Worm (Caenorhabditis elegans) whole organism, early embryonic: ENCODE data around the gene dmd-3.

Experiments used
- B0310.2 ChIP-seq: sonication (generic microtip); optimal IDR thresholded peaks from 2 replicates; lab custom pipeline; 2016; ENCODE audit warnings: mild to moderate bottlenecking, missing genetic modification characterization, missing compliant biosample characterization
- F13C5.2 ChIP-seq: sonication (generic microtip); optimal IDR thresholded peaks from 2 replicates; lab custom pipeline; 2017; ENCODE audit warnings: mild to moderate bottlenecking, missing genetic modification characterization, inconsistent platforms, missing compliant biosample characterization
- ama-1 ChIP-seq: fragments of 150-350 bp; optimal IDR thresholded peaks from 2 replicates; lab custom pipeline; 2014
- ceh-13 ChIP-seq: fragments of 200-800 bp; sonication (Bioruptor generic); optimal IDR thresholded peaks from 2 replicates; lab custom pipeline; 2018; ENCODE audit warnings: mild to moderate bottlenecking, missing genetic modification characterization, missing compliant biosample characterization
- ceh-36 ChIP-seq: sonication (generic microtip); optimal IDR thresholded peaks from 2 replicates; lab custom pipeline; 2016; ENCODE audit warnings: missing genetic modification characterization, inconsistent platforms, missing compliant biosample characterization
- flt-1 ChIP-seq: fragments of 200-800 bp; sonication (Bioruptor generic); IDR thresholded peaks from 2 replicates; pipeline ENCODE4 v1.3.6; 2022; ENCODE audit warnings: missing genetic modification characterization, missing compliant biosample characterization
- hmbx-1 ChIP-seq: sonication (generic microtip); optimal IDR thresholded peaks from 2 replicates; lab custom pipeline; 2016; ENCODE audit warnings: mild to moderate bottlenecking, missing genetic modification characterization, missing compliant biosample characterization
- hmg-4 ChIP-seq: fragments of 200-800 bp; sonication (Bioruptor generic); optimal IDR thresholded peaks from 2 replicates; lab custom pipeline; 2018; ENCODE audit warnings: mild to moderate bottlenecking, missing genetic modification characterization, missing compliant biosample characterization
- hnd-1 ChIP-seq: sonication (generic microtip); optimal IDR thresholded peaks from 2 replicates; lab custom pipeline; 2016; ENCODE audit warnings: missing genetic modification characterization, missing compliant biosample characterization
- pes-1 ChIP-seq: fragments of 200-800 bp; sonication (Bioruptor generic); IDR thresholded peaks from 2 replicates; pipeline ENCODE4 v1.3.6; 2022; ENCODE audit warnings: missing genetic modification reagents, missing genetic modification characterization, missing compliant biosample characterization
- scrt-1 ChIP-seq: fragments of 200-800 bp; sonication (Bioruptor generic); IDR thresholded peaks from 2 replicates; pipeline ENCODE4 v1.3.6; 2022; ENCODE audit warnings: missing genetic modification characterization, missing compliant biosample characterization
- sea-1 ChIP-seq: fragments of 200-800 bp; sonication (Bioruptor generic); conservative IDR thresholded peaks from 2 replicates; pipeline ENCODE4 v1.3.6; 2022; ENCODE audit warnings: missing genetic modification characterization, missing compliant biosample characterization
- tbx-37 ChIP-seq: fragments of 200-800 bp; sonication (Bioruptor generic); conservative IDR thresholded peaks from 2 replicates; pipeline ENCODE4 v1.3.6; 2022; ENCODE audit warnings: missing genetic modification reagents, missing genetic modification characterization, missing compliant biosample characterization
- tra-4 ChIP-seq: sonication (generic microtip); optimal IDR thresholded peaks from 2 replicates; lab custom pipeline; 2017; ENCODE audit warnings: missing genetic modification characterization, missing compliant biosample characterization

DNA sequence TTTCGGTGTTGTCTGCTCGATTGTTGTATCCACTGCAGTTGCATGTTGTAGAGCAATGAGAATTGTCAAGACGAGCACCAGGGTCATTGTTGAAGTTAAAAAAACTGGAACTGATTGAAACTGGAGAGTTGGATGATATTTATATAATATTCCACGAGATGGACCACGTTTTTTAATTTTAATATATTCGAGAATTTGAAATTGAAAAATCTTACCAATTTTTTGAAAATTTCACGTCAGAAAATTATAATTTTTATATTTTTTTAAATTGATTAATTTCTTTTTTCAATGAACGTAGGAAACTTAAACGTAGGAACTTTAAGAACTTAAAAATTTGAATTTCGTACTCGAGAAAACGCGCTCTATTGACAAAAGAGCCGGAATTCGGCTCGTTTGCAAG lies 22.5 kb downstream of the dmd-3 start, which contains the start of gene Y43F8C.5:
- TF ChIP-seq sea-1 (GFP tag; lab: Robert Waterston, UW) (no peak), hmbx-1 (tag; lab: Kevin White, UChicago) (no peak), ama-1 (lab: Kevin White, UChicago) (no peak), tbx-37 (no peak), B0310.2 (tag; lab: Kevin White, UChicago) (no peak), hnd-1 (no peak), flt-1 (GFP tag; lab: Robert Waterston, UW) (no peak), tra-4 (tag; lab: Kevin White, UChicago) (no peak), hmg-4 (GFP tag; lab: Kevin White, UChicago) (no peak), ceh-36 (tag; lab: Kevin White, UChicago) (no peak), F13C5.2 (no peak), pes-1 (GFP tag; lab: Robert Waterston, UW) (no peak), ceh-13 (GFP tag; lab: Kevin White, UChicago) (no peak), scrt-1 (GFP tag; lab: Robert Waterston, UW) (no peak)
